Fruit fly (Drosophila melanogaster) whole organism: Measurements from ENCODE around the gene CG16815.

Source experiments
- Dll ChIP-seq: fragments of >200 bp; optimal IDR thresholded peaks from 2 replicates; lab custom pipeline; 2017
- usp ChIP-seq: fragments of >200 bp; optimal IDR thresholded peaks from 2 replicates; lab custom pipeline; 2017; ENCODE audit warnings: missing biosample characterization, missing genetic modification characterization, mixed read lengths

DNA sequence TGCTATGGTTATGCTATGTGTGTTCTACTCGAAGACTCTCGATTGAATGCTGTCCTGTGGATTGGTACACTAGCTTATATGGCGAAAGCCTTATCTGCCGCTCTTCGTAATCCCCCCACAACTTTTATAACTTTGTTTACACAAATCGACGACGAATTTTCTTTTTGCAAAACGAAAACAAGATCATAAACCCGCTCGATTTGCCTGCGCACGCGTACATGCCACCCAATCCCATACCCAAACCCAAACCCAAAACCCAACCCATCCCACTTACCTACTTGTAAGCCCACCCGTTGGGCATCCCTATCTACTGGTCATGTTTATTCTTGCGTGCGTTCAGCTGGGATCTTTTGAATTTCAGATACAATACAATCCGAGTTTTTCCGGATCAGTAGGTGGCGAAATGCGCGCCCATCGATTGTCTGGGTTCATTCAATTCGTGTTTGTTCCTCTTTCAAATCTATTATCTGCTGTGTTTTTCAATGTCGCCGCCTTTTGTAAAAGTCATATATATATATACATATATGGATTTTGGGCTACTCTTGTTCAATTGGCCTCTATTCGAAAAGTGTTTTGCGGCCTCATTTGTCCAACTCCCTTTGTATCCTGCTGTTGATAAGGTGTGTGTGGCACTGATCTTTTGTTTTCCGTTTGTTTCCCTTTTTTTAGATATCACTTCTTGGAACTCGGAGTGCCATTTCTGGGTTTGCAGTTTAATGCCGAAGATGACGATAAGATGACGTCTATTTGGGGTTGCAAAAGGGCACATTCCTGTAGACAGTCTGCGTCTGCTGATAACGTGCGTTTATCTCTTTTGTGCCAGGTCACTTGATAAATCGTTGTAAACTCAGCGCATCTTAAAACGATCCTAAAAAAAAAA lies 5.2 kb downstream of the CG16815 start, which contains the start of gene Mabi:
- TF ChIP-seq usp (GFP tag; lab: Kevin White, UChicago) (no peak), Dll (lab: Kevin White, UChicago) (no peak)
